Worm (Caenorhabditis elegans) whole organism, L4 larva: ENCODE measurements around the gene F25B4.4.

Experiments used
- F26F4.8 ChIP-seq: fragments of 200-800 bp; sonication (Bioruptor generic); conservative IDR thresholded peaks from 2 replicates; pipeline ENCODE4 v1.3.6; 2022; ENCODE audit warnings: missing genetic modification characterization, missing compliant biosample characterization
- F37D6.2 ChIP-seq: sonication (generic microtip); optimal IDR thresholded peaks from 2 replicates; lab custom pipeline; 2016; ENCODE audit warnings: mild to moderate bottlenecking, missing genetic modification characterization, missing compliant biosample characterization
- F44E2.7 ChIP-seq: fragments of 200-800 bp; sonication (Bioruptor generic); IDR thresholded peaks from 2 replicates; pipeline ENCODE4 v2.1.2; 2022; ENCODE audit warnings: missing genetic modification characterization, missing compliant biosample characterization
- R02D3.7 ChIP-seq: fragments of 150-350 bp; sonication (generic microtip); optimal IDR thresholded peaks from 3 replicates; lab custom pipeline; 2014; ENCODE audit warnings: missing biosample characterization, missing genetic modification characterization
- T26A8.4 ChIP-seq: fragments of 200-800 bp; sonication (Bioruptor generic); IDR thresholded peaks from 2 replicates; pipeline ENCODE4 v1.3.6; 2022; ENCODE audit warnings: missing genetic modification characterization, missing compliant biosample characterization
- Y105C5A.15 ChIP-seq: fragments of 200-800 bp; sonication (Bioruptor generic); IDR thresholded peaks from 2 replicates; pipeline ENCODE4 v1.3.6; 2022; ENCODE audit warnings: missing genetic modification characterization, missing compliant biosample characterization
- Y5F2A.4 ChIP-seq: fragments of 200-800 bp; sonication (Bioruptor generic); optimal IDR thresholded peaks from 2 replicates; lab custom pipeline; 2018; ENCODE audit warnings: mild to moderate bottlenecking, missing genetic modification characterization, missing compliant biosample characterization
- ZK546.5 ChIP-seq, 2 experiments: sonication (generic microtip); optimal IDR thresholded peaks; 2 replicates each; lab custom pipeline; 2017; ENCODE audit warnings: missing biosample characterization in 2 of 2, missing genetic modification characterization in 2 of 2
- aha-1 ChIP-seq: fragments of 150-350 bp; peaks from one replicate; lab custom pipeline; 2014; ENCODE audit warnings: missing biosample characterization, missing genetic modification characterization
- ama-1 ChIP-seq: fragments of 150-350 bp; optimal IDR thresholded peaks from 2 replicates; lab custom pipeline; 2014; ENCODE audit warnings: inconsistent platforms, mixed read lengths
- arid-1 ChIP-seq: fragments of 200-800 bp; sonication (Bioruptor generic); conservative IDR thresholded peaks from 2 replicates; pipeline ENCODE4 v1.3.6; 2022; ENCODE audit warnings: missing genetic modification reagents, missing genetic modification characterization, missing compliant biosample characterization
- ceh-20 ChIP-seq: fragments of 200-800 bp; sonication (Bioruptor generic); IDR thresholded peaks from 2 replicates; pipeline ENCODE4 v1.3.6; 2022; ENCODE audit warnings: missing genetic modification reagents, missing genetic modification characterization, missing compliant biosample characterization
- ceh-28 ChIP-seq: fragments of 150-350 bp; optimal IDR thresholded peaks from 2 replicates; lab custom pipeline; 2014; ENCODE audit warnings: missing biosample characterization, missing genetic modification reagents, missing genetic modification characterization
- ceh-62 ChIP-seq: sonication (generic microtip); optimal IDR thresholded peaks from 2 replicates; lab custom pipeline; 2017; ENCODE audit warnings: missing biosample characterization, missing genetic modification characterization
- ces-1 ChIP-seq: fragments of 150-350 bp; sonication (generic microtip); optimal IDR thresholded peaks from 4 replicates; lab custom pipeline; 2014; ENCODE audit warnings: missing biosample characterization, missing genetic modification reagents, missing genetic modification characterization
- ctbp-1 ChIP-seq: fragments of 200-800 bp; sonication (Bioruptor generic); IDR thresholded peaks from 2 replicates; pipeline ENCODE4 v1.3.6; 2022; ENCODE audit warnings: missing genetic modification reagents, missing genetic modification characterization, missing compliant biosample characterization
- daf-16 ChIP-seq, 3 experiments: sonication (generic microtip); optimal IDR thresholded peaks; 2 replicates each; lab custom pipeline; 2016 to 2017; ENCODE audit warnings: missing genetic modification characterization in 3 of 3, missing genetic modification reagents in 3 of 3, mild to moderate bottlenecking in 2 of 3, missing compliant biosample characterization in 2 of 3, missing biosample characterization in 1 of 3, moderate library complexity in 1 of 3
- daf-19 ChIP-seq: fragments of 200-800 bp; sonication (Bioruptor generic); conservative IDR thresholded peaks from 2 replicates; pipeline ENCODE4 v1.3.6; 2022; ENCODE audit warnings: missing genetic modification characterization, missing compliant biosample characterization
- dmd-6 ChIP-seq: fragments of 200-800 bp; sonication (Bioruptor generic); IDR thresholded peaks from 2 replicates; pipeline ENCODE4 v1.3.6; 2022; ENCODE audit warnings: missing genetic modification reagents, missing genetic modification characterization, missing compliant biosample characterization
- dmd-9 ChIP-seq: fragments of 200-800 bp; sonication (Bioruptor generic); IDR thresholded peaks from 2 replicates; pipeline ENCODE4 v1.3.6; 2022; ENCODE audit warnings: missing genetic modification reagents, missing genetic modification characterization, missing compliant biosample characterization
- dpl-1 ChIP-seq: fragments of 150-350 bp; optimal IDR thresholded peaks from 2 replicates; lab custom pipeline; 2014; ENCODE audit warnings: missing biosample characterization, missing genetic modification reagents, missing genetic modification characterization
- egl-27 ChIP-seq: sonication (generic microtip); optimal IDR thresholded peaks from 3 replicates; lab custom pipeline; 2017; ENCODE audit warnings: missing biosample characterization, missing genetic modification reagents, missing genetic modification characterization
- egl-43 ChIP-seq: fragments of 200-800 bp; sonication (Bioruptor generic); IDR thresholded peaks from 2 replicates; pipeline ENCODE4 v1.3.6; 2022; ENCODE audit warnings: missing genetic modification reagents, missing genetic modification characterization, missing compliant biosample characterization
- hlh-30 ChIP-seq: sonication (generic microtip); optimal IDR thresholded peaks from 2 replicates; lab custom pipeline; 2017; ENCODE audit warnings: antibody characterized with exemption, mild to moderate bottlenecking, missing genetic modification characterization, missing compliant biosample characterization; ENCODE audit not compliant: insufficient read depth
- hmg-1.1 ChIP-seq: fragments of 200-800 bp; sonication (Bioruptor generic); IDR thresholded peaks from 2 replicates; pipeline ENCODE4 v1.3.6; 2022; ENCODE audit warnings: missing genetic modification reagents, missing genetic modification characterization, missing compliant biosample characterization
- jun-1 ChIP-seq: fragments of 150-350 bp; optimal IDR thresholded peaks from 2 replicates; lab custom pipeline; 2014; ENCODE audit warnings: missing biosample characterization, missing genetic modification reagents, missing genetic modification characterization
- lin-15B ChIP-seq: fragments of 150-350 bp; sonication (generic microtip); optimal IDR thresholded peaks from 3 replicates; lab custom pipeline; 2014; ENCODE audit warnings: missing biosample characterization, missing genetic modification characterization
- lin-29 ChIP-seq: fragments of 200-800 bp; sonication (Bioruptor generic); IDR thresholded peaks from 2 replicates; pipeline ENCODE4 v1.3.6; 2022; ENCODE audit warnings: missing genetic modification reagents, missing genetic modification characterization, missing compliant biosample characterization
- lin-39 ChIP-seq: fragments of 150-350 bp; optimal IDR thresholded peaks from 2 replicates; lab custom pipeline; 2014; ENCODE audit warnings: missing biosample characterization, missing genetic modification reagents, missing genetic modification characterization
- madf-5 ChIP-seq, 2 experiments: fragments of 200-800 bp; sonication (Bioruptor generic); IDR thresholded peaks; 2 replicates each; pipeline ENCODE4 v1.3.6; 2022; ENCODE audit warnings: missing compliant biosample characterization in 2 of 2, missing genetic modification characterization in 2 of 2
- madf-9 ChIP-seq: fragments of 200-800 bp; sonication (Bioruptor generic); conservative IDR thresholded peaks from 2 replicates; pipeline ENCODE4 v1.3.6; 2022; ENCODE audit warnings: missing genetic modification reagents, missing genetic modification characterization, missing compliant biosample characterization
- mdl-1 ChIP-seq, 2 experiments: fragments of 150-350 bp in 1 of 2; sonication (generic microtip) in 1 of 2; optimal IDR thresholded peaks; 2 replicates each; lab custom pipeline; 2014 to 2017; ENCODE audit warnings: missing biosample characterization in 2 of 2, missing genetic modification characterization in 2 of 2
- mdt-29 ChIP-seq: fragments of 200-800 bp; sonication (Bioruptor generic); IDR thresholded peaks from 2 replicates; pipeline ENCODE4 v1.3.6; 2022; ENCODE audit warnings: missing genetic modification reagents, missing genetic modification characterization, missing compliant biosample characterization
- mep-1 ChIP-seq: fragments of 150-350 bp; sonication (generic microtip); optimal IDR thresholded peaks from 3 replicates; lab custom pipeline; 2014; ENCODE audit warnings: missing biosample characterization, missing genetic modification characterization
- mxl-2 ChIP-seq: fragments of 200-800 bp; sonication (Bioruptor generic); conservative IDR thresholded peaks from 2 replicates; pipeline ENCODE4 v1.3.6; 2022; ENCODE audit warnings: missing genetic modification reagents, missing genetic modification characterization, missing compliant biosample characterization
- mxl-3 ChIP-seq: fragments of 200-800 bp; sonication (Bioruptor generic); optimal IDR thresholded peaks from 2 replicates; lab custom pipeline; 2018; ENCODE audit warnings: mild to moderate bottlenecking, missing genetic modification characterization, missing compliant biosample characterization
- nhr-11 ChIP-seq: fragments of 150-350 bp; optimal IDR thresholded peaks from 2 replicates; lab custom pipeline; 2014; ENCODE audit warnings: missing biosample characterization, missing genetic modification characterization
- nhr-111 ChIP-seq: fragments of 200-800 bp; sonication (Bioruptor generic); optimal IDR thresholded peaks from 2 replicates; lab custom pipeline; 2018; ENCODE audit warnings: mild to moderate bottlenecking, missing genetic modification characterization, missing compliant biosample characterization
- nhr-237 ChIP-seq: sonication (generic microtip); optimal IDR thresholded peaks from 2 replicates; lab custom pipeline; 2017; ENCODE audit warnings: missing biosample characterization, missing genetic modification characterization
- nhr-28 ChIP-seq: fragments of 150-350 bp; optimal IDR thresholded peaks from 2 replicates; lab custom pipeline; 2014; ENCODE audit warnings: missing biosample characterization, missing genetic modification characterization
- nhr-41 ChIP-seq: fragments of 200-800 bp; sonication (Bioruptor generic); IDR thresholded peaks from 2 replicates; pipeline ENCODE4 v1.3.6; 2022; ENCODE audit warnings: missing genetic modification reagents, missing genetic modification characterization, missing compliant biosample characterization
- nhr-48 ChIP-seq: sonication (generic microtip); optimal IDR thresholded peaks from 2 replicates; lab custom pipeline; 2016; ENCODE audit warnings: mild to moderate bottlenecking, missing genetic modification characterization, missing compliant biosample characterization
- nhr-77 ChIP-seq: fragments of 150-350 bp; optimal IDR thresholded peaks from 2 replicates; lab custom pipeline; 2014; ENCODE audit warnings: missing biosample characterization, missing genetic modification characterization
- pha-4 ChIP-seq, 2 experiments: fragments of 150-350 bp in 1 of 2; fragments of 200-800 bp in 1 of 2; sonication (Bioruptor generic) in 1 of 2; IDR thresholded peaks in 1 of 2; optimal IDR thresholded peaks in 1 of 2; 2 replicates each; pipeline versions ENCODE4 v1.3.6 to Lab custom; 2014 to 2022; ENCODE audit warnings: missing genetic modification characterization in 2 of 2, missing genetic modification reagents in 2 of 2, missing biosample characterization in 1 of 2, missing compliant biosample characterization in 1 of 2
- php-3 ChIP-seq: fragments of 200-800 bp; sonication (Bioruptor generic); IDR thresholded peaks from 2 replicates; pipeline ENCODE4 v1.3.6; 2022; ENCODE audit warnings: missing genetic modification reagents, missing genetic modification characterization, missing compliant biosample characterization
- skn-1 ChIP-seq: fragments of 150-350 bp; optimal IDR thresholded peaks from 2 replicates; lab custom pipeline; 2014; ENCODE audit warnings: missing biosample characterization, missing genetic modification characterization
- tag-97 ChIP-seq: fragments of 200-800 bp; sonication (Bioruptor generic); IDR thresholded peaks from 2 replicates; pipeline ENCODE4 v1.3.6; 2022; ENCODE audit warnings: missing genetic modification characterization, missing compliant biosample characterization
- unc-130 ChIP-seq: sonication (generic microtip); optimal IDR thresholded peaks from 2 replicates; lab custom pipeline; 2016; ENCODE audit warnings: missing genetic modification reagents, missing genetic modification characterization, missing compliant biosample characterization
- unc-39 ChIP-seq: sonication (generic microtip); optimal IDR thresholded peaks from 2 replicates; lab custom pipeline; 2017; ENCODE audit warnings: missing biosample characterization, missing genetic modification characterization
- zag-1 ChIP-seq: fragments of 150-350 bp; optimal IDR thresholded peaks from 2 replicates; lab custom pipeline; 2014; ENCODE audit warnings: missing biosample characterization, missing genetic modification characterization
- zip-2 ChIP-seq: fragments of 150-350 bp; optimal IDR thresholded peaks from 2 replicates; lab custom pipeline; 2014; ENCODE audit warnings: missing biosample characterization, missing genetic modification characterization

F25B4.4 gene

ce11 chrV:5684534-5684933 lies at the start of gene F25B4.4, which contains the start of gene hmgs-1:
TSS of gene F25B4.4 (plus strand) at chrV:5684873.
TSS of gene hmgs-1 (minus strand) at chrV:5684589.
- TF ChIP-seq nhr-11 (tag; lab: Kevin White, UChicago) (peak; percentile 95), hmg-1.1 (GFP tag; lab: Robert Waterston, UW) (peak; percentile 76), dpl-1 (GFP tag; lab: Kevin White, UChicago) (peak; percentile 85), lin-39 (tag; lab: Kevin White, UChicago) (no peak), dmd-6 (GFP tag; lab: Robert Waterston, UW) (peak; percentile 80), F37D6.2 (peak; percentile 65), nhr-237 (no peak), egl-43 (GFP tag; lab: Robert Waterston, UW) (no peak), lin-29 (GFP tag; lab: Robert Waterston, UW) (no peak), F44E2.7 (no peak), lin-15B (tag; lab: Kevin White, UChicago) (peak; percentile 26), daf-19 (GFP tag; lab: Robert Waterston, UW) (no peak), nhr-111 (GFP tag; lab: Kevin White, UChicago) (no peak), unc-130 (peak; percentile 64), dmd-9 (GFP tag; lab: Robert Waterston, UW) (peak; percentile 76), hlh-30 (tag; lab: Kevin White, UChicago) (peak; percentile 85), mdl-1 (tag; optimal IDR thresholded peaks at IDR 0.05; lab: Kevin White, UChicago) (peak in 1 of 2 experiments; percentile 72), ceh-20 (GFP tag; lab: Robert Waterston, UW) (peak; percentile 50), ceh-28 (no peak), zip-2 (peak; percentile 31), madf-5 (GFP tag; IDR thresholded peaks at IDR 0.05; lab: Robert Waterston, UW) (0 out of 4 replicates have a peak, but pooled peaks of 1 of the 2 experiments have one; percentile 27), F26F4.8 (no peak), mxl-2 (GFP tag; lab: Robert Waterston, UW) (no peak), jun-1 (peak; percentile 64), daf-16 (GFP tag; optimal IDR thresholded peaks at IDR 0.05; lab: Kevin White, UChicago) (peak in 1 of 2 experiments; percentile 27), daf-16 (tag; optimal IDR thresholded peaks at IDR 0.05; lab: Kevin White, UChicago) (peak; percentile 33), ctbp-1 (GFP tag; lab: Robert Waterston, UW) (peak; percentile 62), arid-1 (GFP tag; lab: Robert Waterston, UW) (peak; percentile 33; the same call in 1 of the 2 replicates), zag-1 (no peak), mep-1 (tag; lab: Kevin White, UChicago) (peak; percentile 95), mdt-29 (GFP tag; lab: Robert Waterston, UW) (no peak), nhr-28 (tag; lab: Kevin White, UChicago) (peak; percentile 73), ces-1 (GFP tag; lab: Kevin White, UChicago) (peak; percentile 7), T26A8.4 (peak; percentile 73), ceh-62 (tag; lab: Kevin White, UChicago) (no peak), pha-4 (GFP tag; IDR thresholded peaks at IDR 0.05; lab: Robert Waterston, UW) (peak; percentile 76; the same call in 1 of the 2 replicates), pha-4 (tag; optimal IDR thresholded peaks at IDR 0.05; lab: Kevin White, UChicago) (peak; percentile 77), skn-1 (tag; lab: Kevin White, UChicago) (no peak), mxl-3 (GFP tag; lab: Kevin White, UChicago) (peak; percentile 10), nhr-41 (GFP tag; lab: Robert Waterston, UW) (no peak), ama-1 (lab: Kevin White, UChicago) (peak; percentile 62), php-3 (GFP tag; lab: Robert Waterston, UW) (0 out of 2 replicates have a peak, but pooled peaks have one; percentile 5), egl-27 (tag; lab: Kevin White, UChicago) (no peak), ZK546.5 (tag; optimal IDR thresholded peaks at IDR 0.05; lab: Kevin White, UChicago) (peak in 1 of 2 experiments; percentile 21), Y5F2A.4 (GFP tag; lab: Kevin White, UChicago) (no peak), tag-97 (GFP tag; lab: Robert Waterston, UW) (no peak), unc-39 (tag; lab: Kevin White, UChicago) (no peak), aha-1 (tag; lab: Kevin White, UChicago) (peak; percentile 94), nhr-48 (tag; lab: Kevin White, UChicago) (peak; percentile 49), madf-9 (GFP tag; lab: Robert Waterston, UW) (0 out of 2 replicates have a peak, but pooled peaks have one; percentile 26), R02D3.7 (tag; lab: Kevin White, UChicago) (peak; percentile 99), nhr-77 (tag; lab: Kevin White, UChicago) (peak; percentile 93), Y105C5A.15 (GFP tag; lab: Robert Waterston, UW) (no peak)
